Worm (Caenorhabditis elegans): ENCODE results near the gene dpl-1.
A peak's percentile ranks its signal among the peaks of the same experiment; 100 is the strongest.

The dpl-1 gene

ce11 chrII:9128132-9128531 is 41.6 kb upstream of the dpl-1 start:
- TF ChIP-seq nfya-1 (tag; optimal IDR thresholded peaks at IDR 0.05) (no peak), elt-2 (tag; optimal IDR thresholded peaks at IDR 0.05) (peak; percentile 75)

- TF ChIP-seq sox-4 (tag; optimal IDR thresholded peaks at IDR 0.05) (no peak), ceh-45 (GFP tag; IDR thresholded peaks at IDR 0.05) (no peak), pat-9 (tag; optimal IDR thresholded peaks at IDR 0.05) (no peak), fkh-10 (GFP tag; optimal IDR thresholded peaks at IDR 0.05) (no peak), syd-9 (tag; optimal IDR thresholded peaks at IDR 0.05) (no peak), C38D4.7 (GFP tag; optimal IDR thresholded peaks at IDR 0.05) (no peak), ceh-9 (tag; optimal IDR thresholded peaks at IDR 0.05) (no peak), madf-2 (tag; optimal IDR thresholded peaks at IDR 0.05) (no peak), pros-1 (tag; optimal IDR thresholded peaks at IDR 0.05) (no peak)
These were observed 39.4 kb upstream of the dpl-1 start for ce11 chrII:9130339-9130738.

ce11 chrII:9131363-9131762 is 38.3 kb upstream of the dpl-1 start, which contains the start of gene C16D2.1:
Gene C16D2.1 (plus strand): TSS chrII:9131663.
- TF ChIP-seq eyg-1 (tag; optimal IDR thresholded peaks at IDR 0.05) (no peak), ceh-9 (tag; optimal IDR thresholded peaks at IDR 0.05) (no peak), pros-1 (tag; optimal IDR thresholded peaks at IDR 0.05) (no peak), dve-1 (tag; optimal IDR thresholded peaks at IDR 0.05) (no peak), unc-86 (tag; optimal IDR thresholded peaks at IDR 0.05) (no peak), pax-1 (tag; optimal IDR thresholded peaks at IDR 0.05) (no peak), mec-3 (tag; optimal IDR thresholded peaks at IDR 0.05; ENCODE audit: borderline replicate concordance) (no peak), sdc-2 (tag; optimal IDR thresholded peaks at IDR 0.05) (no peak), ceh-19 (GFP tag; optimal IDR thresholded peaks at IDR 0.05) (no peak), F13H6.1 (tag; optimal IDR thresholded peaks at IDR 0.05) (no peak), unc-42 (tag; optimal IDR thresholded peaks at IDR 0.05) (no peak), fax-1 (tag; optimal IDR thresholded peaks at IDR 0.05) (no peak), ceh-48 (tag; optimal IDR thresholded peaks at IDR 0.05) (no peak), tbx-2 (tag; optimal IDR thresholded peaks at IDR 0.05) (no peak), ceh-34 (tag; optimal IDR thresholded peaks at IDR 0.05) (no peak), tbx-7 (tag; optimal IDR thresholded peaks at IDR 0.05) (no peak), C08G9.2 (tag; optimal IDR thresholded peaks at IDR 0.05) (no peak), gmeb-2 (tag; optimal IDR thresholded peaks at IDR 0.05) (no peak)

ce11 chrII:9132338-9132737 is 37.4 kb upstream of the dpl-1 start:
- TF ChIP-seq ztf-16 (tag; optimal IDR thresholded peaks at IDR 0.05), result no peak
- no peak for TF ChIP-seq ahr-1 (tag; optimal IDR thresholded peaks at IDR 0.05)
- TF ChIP-seq Y22D7AL.16 (tag; optimal IDR thresholded peaks at IDR 0.05), result no peak
- TF ChIP-seq sox-4 (tag; optimal IDR thresholded peaks at IDR 0.05), result no peak
- no peak for TF ChIP-seq hlh-30 (tag; optimal IDR thresholded peaks at IDR 0.05; ENCODE audit: insufficient read depth)
- TF ChIP-seq odd-2 (tag; optimal IDR thresholded peaks at IDR 0.05), result no peak
- TF ChIP-seq C08G9.2 (tag; optimal IDR thresholded peaks at IDR 0.05), result no peak
- TF ChIP-seq fkh-10 (GFP tag; optimal IDR thresholded peaks at IDR 0.05), result no peak
- no peak for TF ChIP-seq pqm-1 (tag; optimal IDR thresholded peaks at IDR 0.05)
- TF ChIP-seq npax-4 (tag; optimal IDR thresholded peaks at IDR 0.05), result no peak
- TF ChIP-seq elt-2 (tag; optimal IDR thresholded peaks at IDR 0.05), result no peak
- no peak for TF ChIP-seq ceh-45 (GFP tag; IDR thresholded peaks at IDR 0.05)
- TF ChIP-seq dve-1 (tag; optimal IDR thresholded peaks at IDR 0.05), result no peak

ce11 chrII:9135878-9136277 is 33.8 kb upstream of the dpl-1 start, which contains the start of gene nlp-78:
Gene nlp-78 (plus strand): TSS chrII:9136178.
- TF ChIP-seq elt-2 (tag; optimal IDR thresholded peaks at IDR 0.05) (no peak), K09A11.1 (tag; optimal IDR thresholded peaks at IDR 0.05; ENCODE audit: insufficient read depth) (no peak), ceh-48 (tag; optimal IDR thresholded peaks at IDR 0.05) (no peak), hlh-15 (tag; optimal IDR thresholded peaks at IDR 0.05) (no peak), unc-42 (tag; optimal IDR thresholded peaks at IDR 0.05) (no peak), pha-2 (tag; optimal IDR thresholded peaks at IDR 0.05) (no peak), madf-2 (tag; optimal IDR thresholded peaks at IDR 0.05) (no peak)

Measured in whole organism, late embryonic.